Worm (Caenorhabditis elegans) whole organism, late embryonic: Measurements from ENCODE around the gene srw-42.

Experiments used
- C08G9.2 ChIP-seq: sonication (generic microtip); optimal IDR thresholded peaks from 2 replicates; lab custom pipeline; 2016; ENCODE audit warnings: mild to moderate bottlenecking, missing genetic modification characterization, moderate library complexity, missing compliant biosample characterization
- C38D4.7 ChIP-seq: fragments of 200-800 bp; sonication (Bioruptor generic); optimal IDR thresholded peaks from 2 replicates; lab custom pipeline; 2018; ENCODE audit warnings: mild to moderate bottlenecking, missing genetic modification characterization, moderate library complexity, missing compliant biosample characterization
- K02D7.2 ChIP-seq: sonication (generic microtip); optimal IDR thresholded peaks from 2 replicates; lab custom pipeline; 2017; ENCODE audit warnings: mild to moderate bottlenecking, missing genetic modification characterization, missing compliant biosample characterization
- K09A11.1 ChIP-seq: sonication (generic microtip); optimal IDR thresholded peaks from 2 replicates; lab custom pipeline; 2017; ENCODE audit warnings: antibody characterized with exemption, mild to moderate bottlenecking, missing genetic modification characterization, missing compliant biosample characterization; ENCODE audit not compliant: insufficient read depth
- Y22D7AL.16 ChIP-seq: sonication (generic microtip); optimal IDR thresholded peaks from 2 replicates; lab custom pipeline; 2016; ENCODE audit warnings: missing genetic modification characterization, missing compliant biosample characterization
- ama-1 ChIP-seq: fragments of 150-350 bp; optimal IDR thresholded peaks from 2 replicates; lab custom pipeline; 2014
- ceh-18 ChIP-seq: sonication (generic microtip); optimal IDR thresholded peaks from 2 replicates; lab custom pipeline; 2016; ENCODE audit warnings: missing genetic modification characterization, missing compliant biosample characterization
- ceh-34 ChIP-seq: sonication (generic microtip); optimal IDR thresholded peaks from 2 replicates; lab custom pipeline; 2016; ENCODE audit warnings: mild to moderate bottlenecking, missing genetic modification characterization, missing compliant biosample characterization
- ceh-48 ChIP-seq: sonication (generic microtip); optimal IDR thresholded peaks from 2 replicates; lab custom pipeline; 2016; ENCODE audit warnings: missing genetic modification characterization, inconsistent platforms, missing compliant biosample characterization
- ceh-9 ChIP-seq: sonication (generic microtip); optimal IDR thresholded peaks from 2 replicates; lab custom pipeline; 2016; ENCODE audit warnings: mild to moderate bottlenecking, missing genetic modification characterization, inconsistent platforms, missing compliant biosample characterization
- dmd-4 ChIP-seq: sonication (generic microtip); optimal IDR thresholded peaks from 2 replicates; lab custom pipeline; 2016; ENCODE audit warnings: borderline replicate concordance, missing genetic modification characterization, missing compliant biosample characterization
- dve-1 ChIP-seq: sonication (generic microtip); optimal IDR thresholded peaks from 2 replicates; lab custom pipeline; 2017; ENCODE audit warnings: antibody characterized with exemption, mild to moderate bottlenecking, missing genetic modification characterization, missing compliant biosample characterization
- elt-2 ChIP-seq: sonication (generic microtip); optimal IDR thresholded peaks from 2 replicates; lab custom pipeline; 2016; ENCODE audit warnings: missing genetic modification reagents, missing genetic modification characterization, missing compliant biosample characterization
- eyg-1 ChIP-seq: sonication (generic microtip); optimal IDR thresholded peaks from 2 replicates; lab custom pipeline; 2016; ENCODE audit warnings: missing genotype, missing genetic modification characterization, missing compliant biosample characterization
- fax-1 ChIP-seq: sonication (generic microtip); optimal IDR thresholded peaks from 2 replicates; lab custom pipeline; 2016; ENCODE audit warnings: missing genotype, missing genetic modification characterization, missing compliant biosample characterization
- hlh-15 ChIP-seq: sonication (generic microtip); optimal IDR thresholded peaks from 2 replicates; lab custom pipeline; 2016; ENCODE audit warnings: missing genetic modification characterization, missing compliant biosample characterization
- hlh-30 ChIP-seq: sonication (generic microtip); optimal IDR thresholded peaks from 2 replicates; lab custom pipeline; 2017; ENCODE audit warnings: antibody characterized with exemption, missing genetic modification characterization, missing compliant biosample characterization; ENCODE audit not compliant: insufficient read depth
- hlh-6 ChIP-seq: sonication (generic microtip); optimal IDR thresholded peaks from 2 replicates; lab custom pipeline; 2016; ENCODE audit warnings: missing genotype, missing genetic modification characterization, missing compliant biosample characterization
- hlh-8 ChIP-seq: sonication (generic microtip); optimal IDR thresholded peaks from 2 replicates; lab custom pipeline; 2016; ENCODE audit warnings: missing genotype, missing genetic modification characterization, missing compliant biosample characterization
- mec-3 ChIP-seq: sonication (generic microtip); optimal IDR thresholded peaks from 2 replicates; lab custom pipeline; 2016; ENCODE audit warnings: borderline replicate concordance, missing genetic modification characterization, missing compliant biosample characterization
- nfya-1 ChIP-seq: sonication (generic microtip); optimal IDR thresholded peaks from 2 replicates; lab custom pipeline; 2017; ENCODE audit warnings: missing genetic modification characterization, mild to moderate bottlenecking, missing compliant biosample characterization, antibody characterized with exemption, moderate library complexity
- nhr-11 ChIP-seq: fragments of 150-350 bp; optimal IDR thresholded peaks from 2 replicates; lab custom pipeline; 2014; ENCODE audit warnings: missing biosample characterization, missing genetic modification characterization
- npax-4 ChIP-seq: sonication (generic microtip); optimal IDR thresholded peaks from 2 replicates; lab custom pipeline; 2016; ENCODE audit warnings: missing genetic modification characterization, missing compliant biosample characterization
- odd-2 ChIP-seq: sonication (generic microtip); optimal IDR thresholded peaks from 2 replicates; lab custom pipeline; 2017; ENCODE audit warnings: antibody characterized with exemption, mild to moderate bottlenecking, missing genetic modification characterization, missing compliant biosample characterization
- pat-9 ChIP-seq: fragments of 200-800 bp; sonication (Bioruptor generic); optimal IDR thresholded peaks from 2 replicates; lab custom pipeline; 2018; ENCODE audit warnings: mild to moderate bottlenecking, missing genetic modification characterization, moderate library complexity, missing compliant biosample characterization
- pha-2 ChIP-seq: sonication (generic microtip); optimal IDR thresholded peaks from 2 replicates; lab custom pipeline; 2017; ENCODE audit warnings: mild to moderate bottlenecking, missing genetic modification characterization, missing compliant biosample characterization
- pqm-1 ChIP-seq: sonication (generic microtip); optimal IDR thresholded peaks from 2 replicates; lab custom pipeline; 2016; ENCODE audit warnings: missing genetic modification characterization, missing compliant biosample characterization
- ref-2 ChIP-seq: sonication (generic microtip); optimal IDR thresholded peaks from 2 replicates; lab custom pipeline; 2016; ENCODE audit warnings: missing genetic modification characterization, missing compliant biosample characterization
- rnt-1 ChIP-seq: sonication (generic microtip); optimal IDR thresholded peaks from 2 replicates; lab custom pipeline; 2016; ENCODE audit warnings: missing genetic modification characterization, missing compliant biosample characterization
- syd-9 ChIP-seq: sonication (generic microtip); optimal IDR thresholded peaks from 2 replicates; lab custom pipeline; 2016; ENCODE audit warnings: mild to moderate bottlenecking, missing genetic modification characterization, moderate library complexity, missing compliant biosample characterization
- tbx-2 ChIP-seq: sonication (generic microtip); optimal IDR thresholded peaks from 2 replicates; lab custom pipeline; 2016; ENCODE audit warnings: missing genetic modification characterization, missing compliant biosample characterization
- tbx-7 ChIP-seq: sonication (generic microtip); optimal IDR thresholded peaks from 2 replicates; lab custom pipeline; 2016; ENCODE audit warnings: missing genotype, missing genetic modification characterization, missing compliant biosample characterization
- ttx-3 ChIP-seq: sonication (generic microtip); optimal IDR thresholded peaks from 2 replicates; lab custom pipeline; 2016; ENCODE audit warnings: missing genetic modification reagents, missing genetic modification characterization, missing compliant biosample characterization
- unc-42 ChIP-seq: sonication (generic microtip); optimal IDR thresholded peaks from 2 replicates; lab custom pipeline; 2016; ENCODE audit warnings: missing genotype, missing genetic modification characterization, missing compliant biosample characterization
- unc-86 ChIP-seq: sonication (generic microtip); optimal IDR thresholded peaks from 2 replicates; lab custom pipeline; 2016; ENCODE audit warnings: missing genetic modification characterization, missing compliant biosample characterization
- ztf-16 ChIP-seq: sonication (generic microtip); optimal IDR thresholded peaks from 2 replicates; lab custom pipeline; 2017; ENCODE audit warnings: missing genetic modification characterization, missing compliant biosample characterization

The srw-42 gene

DNA sequence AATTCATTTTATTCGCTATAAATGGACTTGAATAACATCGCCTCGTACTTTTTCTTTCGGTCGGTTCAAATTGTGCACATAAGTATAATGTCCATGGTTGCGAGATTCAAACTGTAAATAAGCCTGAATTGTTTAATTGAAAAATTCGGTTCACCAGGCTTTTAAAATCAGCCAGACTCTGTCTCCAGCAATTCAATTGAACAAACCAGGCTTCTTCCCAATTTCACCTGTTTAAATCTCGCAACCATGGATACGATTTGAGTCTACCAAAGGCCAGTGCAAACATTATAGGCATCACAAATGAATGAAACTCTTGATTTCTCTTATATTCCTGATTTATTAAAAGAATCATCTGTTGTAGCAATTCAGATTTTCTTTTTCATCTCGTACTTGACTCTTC, 38.0 kb upstream of the srw-42 start, which contains the start of gene srz-100:
TSS of gene srz-100 (plus strand) at position 301 of the 400 bp plus-strand sequence.
- TF ChIP-seq hlh-30 (tag; lab: Kevin White, UChicago) (no peak), eyg-1 (no peak), nfya-1 (tag; lab: Kevin White, UChicago) (no peak), dve-1 (tag; lab: Kevin White, UChicago) (no peak), elt-2 (tag; lab: Kevin White, UChicago) (no peak), ceh-18 (tag; lab: Kevin White, UChicago) (no peak), unc-86 (tag; lab: Kevin White, UChicago) (no peak), C38D4.7 (no peak), dmd-4 (tag; lab: Kevin White, UChicago) (no peak), fax-1 (no peak)

DNA sequence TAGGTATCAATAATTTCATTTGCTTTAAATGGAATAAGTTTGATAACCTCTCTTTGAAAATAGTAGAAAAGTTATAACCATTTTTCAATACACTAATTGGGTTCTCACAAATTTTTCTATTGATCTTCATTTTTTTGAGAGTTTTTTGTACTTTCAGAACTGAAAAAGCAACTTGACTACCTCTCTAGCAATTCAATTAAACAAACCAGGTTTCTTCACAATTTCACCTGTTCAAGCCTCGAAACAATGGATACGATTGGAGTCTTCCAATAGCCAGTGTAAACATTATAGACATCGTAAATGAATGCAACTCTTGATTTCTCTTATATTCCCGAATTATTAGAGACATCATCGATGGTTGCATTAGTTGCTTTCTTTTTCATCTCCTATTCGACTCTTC, 36.3 kb upstream of the srw-42 start, which contains the start of gene srz-99:
TSS of gene srz-99 (plus strand) at position 301 of the 400 bp plus-strand sequence.
- no peak for TF ChIP-seq hlh-8 (tag; lab: Kevin White, UChicago)
- no peak for TF ChIP-seq ceh-9 (tag; lab: Kevin White, UChicago)
- TF ChIP-seq Y22D7AL.16 (tag; lab: Kevin White, UChicago), result no peak
- TF ChIP-seq K02D7.2 (tag; lab: Kevin White, UChicago), result no peak
- TF ChIP-seq C08G9.2 (tag; lab: Kevin White, UChicago), result no peak
- TF ChIP-seq nhr-11, result no peak
- no peak for TF ChIP-seq elt-2 (tag; lab: Kevin White, UChicago)
- TF ChIP-seq pqm-1, result no peak
- no peak for TF ChIP-seq eyg-1
- no peak for TF ChIP-seq syd-9 (tag; lab: Kevin White, UChicago)
- no peak for TF ChIP-seq K09A11.1 (tag; lab: Kevin White, UChicago)
- no peak for TF ChIP-seq ama-1
- TF ChIP-seq pat-9 (tag; lab: Kevin White, UChicago), result no peak
- TF ChIP-seq ceh-48 (tag; lab: Kevin White, UChicago), result no peak

ce11 chrV:16728431-16728830, 34.8 kb upstream of the srw-42 start, which contains the start of gene fbxa-127:
Gene fbxa-127, plus strand, starts transcription at chrV:16728731.
- TF ChIP-seq mec-3 (tag; lab: Kevin White, UChicago) (no peak), ceh-9 (tag; lab: Kevin White, UChicago) (no peak), hlh-6 (tag; lab: Kevin White, UChicago) (no peak)

DNA sequence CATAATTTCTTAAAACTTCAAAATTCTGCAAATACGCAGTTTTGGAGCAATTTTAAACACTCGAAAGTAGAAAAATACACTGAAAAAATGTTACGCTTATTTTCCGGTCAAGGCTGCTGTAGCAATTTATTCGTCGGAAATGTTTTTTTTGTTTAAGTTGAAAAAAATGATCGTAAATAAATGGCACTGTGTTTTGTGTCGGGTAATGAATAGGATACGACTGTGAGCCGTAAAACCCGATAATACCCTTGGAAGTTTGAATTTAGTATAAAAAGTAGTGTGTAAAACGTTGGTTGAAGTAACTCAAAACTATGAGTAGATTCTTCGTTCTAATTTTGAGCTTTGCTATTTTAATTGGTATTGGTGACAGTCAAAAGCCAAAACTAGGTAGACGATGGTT, 33.3 kb upstream of the srw-42 start, which contains the start of gene T25E12.14:
TSS of gene T25E12.14 (plus strand) at position 301 of the 400 bp plus-strand sequence.
- TF ChIP-seq elt-2 (tag; lab: Kevin White, UChicago) (no peak), Y22D7AL.16 (tag; lab: Kevin White, UChicago) (no peak), npax-4 (tag; lab: Kevin White, UChicago) (no peak), K09A11.1 (tag; lab: Kevin White, UChicago) (no peak), ceh-48 (tag; lab: Kevin White, UChicago) (no peak), ztf-16 (tag; lab: Kevin White, UChicago) (no peak), tbx-7 (tag; lab: Kevin White, UChicago) (no peak), ttx-3 (tag; lab: Kevin White, UChicago) (no peak), odd-2 (tag; lab: Kevin White, UChicago) (no peak), unc-42 (tag; lab: Kevin White, UChicago) (no peak), ref-2 (tag; lab: Kevin White, UChicago) (no peak), rnt-1 (no peak), tbx-2 (tag; lab: Kevin White, UChicago) (no peak), pat-9 (tag; lab: Kevin White, UChicago) (no peak), pha-2 (tag; lab: Kevin White, UChicago) (no peak), eyg-1 (no peak), hlh-6 (tag; lab: Kevin White, UChicago) (no peak), ceh-34 (no peak), hlh-15 (tag; lab: Kevin White, UChicago) (no peak)
